Fruit fly (Drosophila melanogaster): ENCODE results near the gene SpdS.
A peak's percentile ranks its signal among the peaks of the same experiment; 100 is the strongest.

SpdS gene

DNA sequence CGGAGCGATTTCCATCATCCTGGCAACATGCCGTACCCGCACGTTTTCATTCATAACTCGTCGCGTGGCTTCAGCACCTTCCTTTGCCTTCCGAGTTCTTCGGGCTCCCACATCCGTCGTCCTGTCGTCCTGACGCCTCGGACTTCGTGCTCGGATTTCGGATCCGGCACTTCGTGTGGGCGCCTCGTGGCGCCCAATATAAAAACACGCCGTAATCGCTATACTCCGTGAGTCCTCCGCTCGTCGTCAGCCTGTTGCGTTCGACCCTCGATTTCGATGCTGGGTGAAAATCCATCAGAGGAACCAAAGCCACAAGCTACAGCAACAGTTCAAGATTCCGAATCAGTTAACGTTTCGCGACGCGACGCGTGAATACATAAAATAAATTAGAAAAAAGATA is 8.9 kb downstream of the SpdS start:
- no peak for TF ChIP-seq CG11617 (GFP tag; optimal IDR thresholded peaks at IDR 0.05)

DNA sequence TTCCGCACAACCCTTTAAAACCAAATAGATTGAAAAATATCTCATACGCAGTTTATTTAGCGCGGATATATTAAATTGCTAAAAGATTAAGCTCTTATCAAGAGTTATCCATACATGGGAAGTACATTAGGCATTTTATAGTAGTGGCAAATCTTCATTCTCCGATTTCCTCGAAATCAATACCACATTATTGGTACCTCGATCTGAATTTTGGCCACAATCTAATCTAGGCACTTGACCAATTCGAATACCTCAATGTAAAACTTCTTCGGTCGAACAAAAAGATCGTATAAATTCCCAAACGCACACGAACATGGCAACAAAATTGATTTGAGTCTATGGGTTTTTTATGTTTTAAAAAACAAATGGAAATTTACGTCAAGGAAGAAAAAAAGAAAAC is 12.5 kb downstream of the SpdS start:
- no peak for TF ChIP-seq CG7101 (tag; optimal IDR thresholded peaks at IDR 0.05)
- no peak for TF ChIP-seq CG7045 (GFP tag; optimal IDR thresholded peaks at IDR 0.05)
- TF ChIP-seq cnc (optimal IDR thresholded peaks at IDR 0.05): no peak
- no peak for TF ChIP-seq Clk (GFP tag; optimal IDR thresholded peaks at IDR 0.05)
- no peak for TF ChIP-seq ovo (GFP tag; optimal IDR thresholded peaks at IDR 0.05)

DNA sequence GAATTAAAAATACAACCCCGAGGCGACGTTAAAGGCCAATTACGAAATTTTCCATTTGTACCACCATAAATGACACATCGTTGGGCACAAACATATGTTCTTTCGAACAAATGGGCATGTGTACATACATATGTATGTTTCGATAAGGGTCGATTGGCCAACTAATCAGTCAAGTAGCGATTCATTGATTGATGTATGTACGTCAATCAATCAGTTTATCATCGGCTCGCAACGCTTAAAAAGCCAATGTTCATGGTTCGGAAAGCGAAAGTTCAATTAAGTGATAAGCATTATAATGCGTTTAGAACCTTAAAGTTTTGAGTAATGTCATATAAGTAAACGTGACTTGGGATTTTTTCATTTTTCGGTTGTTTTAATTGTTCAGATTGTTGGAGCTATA is 13.2 kb downstream of the SpdS start:
- no peak for TF ChIP-seq toe (GFP tag; optimal IDR thresholded peaks at IDR 0.05)
- TF ChIP-seq bab1 (GFP tag; optimal IDR thresholded peaks at IDR 0.05): no peak
- no peak for TF ChIP-seq CG12768 (GFP tag; optimal IDR thresholded peaks at IDR 0.05)
- no peak for TF ChIP-seq cnc (optimal IDR thresholded peaks at IDR 0.05)
- no peak for TF ChIP-seq Crg-1 (GFP tag; optimal IDR thresholded peaks at IDR 0.05)
- TF ChIP-seq cic (GFP tag; optimal IDR thresholded peaks at IDR 0.05): no peak
- no peak for TF ChIP-seq CG7101 (tag; optimal IDR thresholded peaks at IDR 0.05)
- TF ChIP-seq CG33017 (tag; optimal IDR thresholded peaks at IDR 0.05): no peak
- no peak for TF ChIP-seq CG1620 (GFP tag; optimal IDR thresholded peaks at IDR 0.05)
- TF ChIP-seq ovo (GFP tag; optimal IDR thresholded peaks at IDR 0.05): no peak
- TF ChIP-seq kay (GFP tag; ENCODE audit: borderline replicate concordance): no peak
- TF ChIP-seq Mnt (GFP tag; optimal IDR thresholded peaks at IDR 0.05): no peak
- no peak for TF ChIP-seq CG5204 (GFP tag; optimal IDR thresholded peaks at IDR 0.05)
- no peak for TF ChIP-seq CG7045 (GFP tag; optimal IDR thresholded peaks at IDR 0.05)
- no peak for TF ChIP-seq Clk (GFP tag; optimal IDR thresholded peaks at IDR 0.05)

DNA sequence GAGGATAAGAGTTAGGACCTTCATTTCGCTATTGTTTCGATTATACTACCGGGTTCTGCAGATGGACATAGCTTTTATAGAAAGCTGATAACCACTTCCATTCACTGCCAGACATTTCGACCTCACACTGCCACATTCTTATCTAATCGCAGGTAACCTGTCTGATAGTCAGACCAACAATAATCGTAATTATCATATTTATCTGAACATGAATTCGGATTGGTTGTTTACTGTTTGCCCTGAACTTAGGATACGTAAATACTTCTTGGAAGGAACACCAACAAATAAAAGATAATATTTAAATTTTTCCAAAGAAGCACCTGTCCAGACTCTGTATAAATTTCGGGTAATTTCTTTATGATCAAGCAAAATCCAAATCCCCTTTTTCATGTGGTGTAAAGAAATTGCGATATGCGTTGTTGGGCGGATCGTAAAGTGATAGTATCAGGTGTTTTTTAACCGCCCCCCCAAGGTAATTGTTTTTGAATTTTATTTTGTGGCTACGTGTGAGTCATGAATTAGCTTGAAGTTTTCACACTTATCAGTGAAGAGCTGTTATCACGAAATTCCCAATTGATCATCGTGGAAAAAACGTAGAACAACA is 14.8 kb downstream of the SpdS start, which contains the start of gene Fst:
Fst (minus strand) TSS at position 51 of the 604 bp plus-strand sequence.
- TF ChIP-seq kay (GFP tag; ENCODE audit: borderline replicate concordance) (peak; percentile 85), CG5204 (GFP tag; optimal IDR thresholded peaks at IDR 0.05) (no peak), cic (GFP tag; optimal IDR thresholded peaks at IDR 0.05) (peak; percentile 4)

DNA sequence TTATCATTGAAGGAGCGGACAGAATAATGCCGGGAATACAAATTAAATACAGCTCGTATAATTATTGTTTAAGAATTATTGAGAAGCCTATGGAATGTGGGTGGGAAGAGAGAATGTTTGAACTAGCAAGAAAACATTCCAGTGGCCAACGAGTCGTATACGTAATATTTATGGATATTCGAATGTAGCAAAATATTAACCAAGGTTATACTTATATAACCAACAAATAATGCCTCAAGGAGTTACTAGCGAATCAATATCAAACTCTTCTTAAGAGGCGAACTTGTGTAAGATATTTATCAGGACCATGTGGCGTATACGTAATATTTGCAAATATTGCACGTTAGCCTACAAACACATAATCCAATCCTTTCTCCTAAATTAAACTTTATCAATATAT is 34.0 kb downstream of the SpdS start:
- TF ChIP-seq bab1 (GFP tag; optimal IDR thresholded peaks at IDR 0.05) (no peak), CG33017 (tag; optimal IDR thresholded peaks at IDR 0.05) (no peak), CG7045 (GFP tag; optimal IDR thresholded peaks at IDR 0.05) (no peak), CG1620 (GFP tag; optimal IDR thresholded peaks at IDR 0.05) (no peak), CG5204 (GFP tag; optimal IDR thresholded peaks at IDR 0.05) (no peak), Crg-1 (GFP tag; optimal IDR thresholded peaks at IDR 0.05) (no peak), toe (GFP tag; optimal IDR thresholded peaks at IDR 0.05) (no peak), Clk (GFP tag; optimal IDR thresholded peaks at IDR 0.05) (no peak), Mnt (GFP tag; optimal IDR thresholded peaks at IDR 0.05) (no peak), tj (GFP tag; optimal IDR thresholded peaks at IDR 0.05) (no peak), CG12768 (GFP tag; optimal IDR thresholded peaks at IDR 0.05) (no peak), pad (GFP tag; optimal IDR thresholded peaks at IDR 0.05) (no peak), CG7101 (tag; optimal IDR thresholded peaks at IDR 0.05) (no peak), ovo (GFP tag; optimal IDR thresholded peaks at IDR 0.05) (no peak)

DNA sequence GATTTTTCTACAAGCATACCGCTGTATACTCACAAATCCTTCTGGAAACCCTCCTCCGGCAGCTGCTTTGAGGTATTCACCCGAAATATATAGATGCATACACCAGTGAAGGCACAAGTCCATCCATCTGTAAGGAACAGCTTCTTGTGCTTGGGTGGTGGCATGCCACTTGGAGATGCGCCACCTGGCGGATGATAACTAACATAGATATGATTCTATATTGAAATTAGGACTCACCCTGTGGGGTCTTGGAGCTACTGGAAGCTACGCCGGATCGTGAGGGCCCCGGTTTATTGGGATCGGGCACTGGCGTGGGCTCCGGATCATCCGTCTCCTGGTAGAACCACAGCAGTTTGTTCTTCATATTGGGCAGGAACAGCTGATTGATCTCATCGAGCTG is 41.8 kb downstream of the SpdS start:
- TF ChIP-seq kay (GFP tag; ENCODE audit: borderline replicate concordance) (no peak), bab1 (GFP tag; optimal IDR thresholded peaks at IDR 0.05) (no peak), Mnt (GFP tag; optimal IDR thresholded peaks at IDR 0.05) (no peak), CG1620 (GFP tag; optimal IDR thresholded peaks at IDR 0.05) (no peak), CG7045 (GFP tag; optimal IDR thresholded peaks at IDR 0.05) (no peak), CG7101 (tag; optimal IDR thresholded peaks at IDR 0.05) (no peak)

DNA sequence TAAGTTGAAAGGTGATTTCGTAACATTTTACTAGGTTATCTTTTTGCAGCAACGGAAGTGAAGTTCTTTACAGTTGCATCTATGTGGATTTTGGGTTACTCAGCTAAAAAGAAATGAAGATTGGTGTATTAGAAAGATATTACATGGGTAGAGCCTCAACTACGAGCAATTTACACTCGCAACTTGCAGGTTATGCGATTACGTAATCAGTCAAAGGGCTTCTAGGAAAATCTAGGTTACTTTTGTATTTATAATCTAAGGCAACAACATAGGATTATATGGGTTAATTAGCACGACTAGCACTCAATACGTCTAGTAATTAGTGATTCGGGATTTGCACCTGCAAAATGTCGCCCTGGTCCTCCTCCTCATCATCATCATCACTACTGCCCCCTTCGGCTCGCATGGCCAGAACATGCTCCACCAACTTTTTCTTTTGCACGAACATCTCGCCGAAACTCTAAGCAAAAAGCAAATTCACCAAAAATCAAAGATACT is 42.8 kb downstream of the SpdS start, which contains the start of gene Dhc1:
Dhc1 (minus strand) TSS at position 448 of the 498 bp plus-strand sequence.
- TF ChIP-seq Hr96 (GFP tag; optimal IDR thresholded peaks at IDR 0.05) (no peak), kay (GFP tag; ENCODE audit: borderline replicate concordance) (no peak), Mnt (GFP tag; optimal IDR thresholded peaks at IDR 0.05) (no peak), CG14711 (tag; optimal IDR thresholded peaks at IDR 0.05) (no peak), pad (GFP tag; optimal IDR thresholded peaks at IDR 0.05) (no peak), CG33017 (tag; optimal IDR thresholded peaks at IDR 0.05) (no peak), toe (GFP tag; optimal IDR thresholded peaks at IDR 0.05) (no peak), cnc (optimal IDR thresholded peaks at IDR 0.05) (no peak), ovo (GFP tag; optimal IDR thresholded peaks at IDR 0.05) (no peak), CG7045 (GFP tag; optimal IDR thresholded peaks at IDR 0.05) (no peak), CG7101 (tag; optimal IDR thresholded peaks at IDR 0.05) (no peak), Clk (GFP tag; optimal IDR thresholded peaks at IDR 0.05) (no peak), CG11617 (GFP tag; optimal IDR thresholded peaks at IDR 0.05) (no peak), tj (GFP tag; optimal IDR thresholded peaks at IDR 0.05) (no peak), CG5204 (GFP tag; optimal IDR thresholded peaks at IDR 0.05) (no peak), Crg-1 (GFP tag; optimal IDR thresholded peaks at IDR 0.05) (no peak), CG1620 (GFP tag; optimal IDR thresholded peaks at IDR 0.05) (no peak), cic (GFP tag; optimal IDR thresholded peaks at IDR 0.05) (no peak), bab1 (GFP tag; optimal IDR thresholded peaks at IDR 0.05) (no peak)

Measured in whole organism, adult.